Worm (Caenorhabditis elegans): ENCODE data around the gene F09E10.1.

DNA sequence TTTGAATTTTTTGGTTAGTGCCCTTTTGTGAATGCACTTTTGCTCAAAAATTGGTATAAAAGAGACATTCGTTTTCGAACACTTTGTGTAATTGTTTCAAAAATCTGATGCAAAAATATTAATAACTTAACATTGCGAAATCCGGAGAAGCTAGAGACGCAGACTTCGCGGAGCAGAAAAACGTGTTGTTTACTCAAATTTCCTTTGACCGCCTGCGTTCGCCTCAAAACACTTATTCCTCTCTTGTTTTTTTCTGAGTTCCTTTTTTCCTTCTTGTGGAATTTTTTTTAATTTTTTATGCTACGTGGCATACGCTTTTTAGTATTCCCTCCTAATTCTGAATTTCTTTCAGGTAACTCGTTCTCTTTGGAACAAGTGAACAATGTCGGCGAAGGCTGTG, 23.4 kb upstream of the F09E10.1 start, which contains the start of gene acly-1:
- TF ChIP-seq blmp-1 (tag; optimal IDR thresholded peaks at IDR 0.05) (no peak), drap-1 (GFP tag; optimal IDR thresholded peaks at IDR 0.05) (no peak), ceh-83 (GFP tag; optimal IDR thresholded peaks at IDR 0.05) (no peak), nhr-237 (tag; optimal IDR thresholded peaks at IDR 0.05) (no peak), lin-13 (tag; optimal IDR thresholded peaks at IDR 0.05) (no peak), pha-4 (tag; optimal IDR thresholded peaks at IDR 0.05) (no peak), unc-39 (tag; optimal IDR thresholded peaks at IDR 0.05) (no peak), elt-1 (tag; optimal IDR thresholded peaks at IDR 0.05; ENCODE audit: borderline replicate concordance, insufficient read depth) (no peak), nhr-28 (tag; optimal IDR thresholded peaks at IDR 0.05) (no peak)
